Fruit fly (Drosophila melanogaster) whole organism, embryonic: Measurements from ENCODE around the gene HIPP1.

Experiments used
- CG14860 ChIP-seq: fragments of 200-800 bp; sonication (Bioruptor generic); IDR thresholded peaks from 3 replicates; pipeline ENCODE4 v1.3.6; 2022; ENCODE audit warnings: missing biosample characterization, missing genetic modification characterization; ENCODE audit not compliant: partially characterized antibody
- CG17186 ChIP-seq: fragments of 200-800 bp; sonication (Bioruptor generic); optimal IDR thresholded peaks from 3 replicates; lab custom pipeline; 2017; ENCODE audit warnings: missing biosample characterization, missing genetic modification reagents, missing genetic modification characterization
- CG18599 ChIP-seq: fragments of 200-800 bp; sonication (Bioruptor generic); optimal IDR thresholded peaks from 3 replicates; lab custom pipeline; 2017; ENCODE audit warnings: missing biosample characterization, missing genetic modification characterization, mild to moderate bottlenecking, moderate library complexity, missing genetic modification reagents
- CG2129 ChIP-seq: fragments of 200-800 bp; sonication (Bioruptor generic); IDR thresholded peaks from 2 replicates; pipeline ENCODE4 v1.3.6; 2022; ENCODE audit warnings: missing biosample characterization, missing genetic modification characterization; ENCODE audit not compliant: partially characterized antibody
- CG3163 ChIP-seq: fragments of 200-800 bp; sonication (Bioruptor generic); optimal IDR thresholded peaks from 3 replicates; lab custom pipeline; 2016; ENCODE audit warnings: missing biosample characterization, missing genetic modification characterization
- CG4854 ChIP-seq: fragments of 200-800 bp; sonication (Bioruptor generic); optimal IDR thresholded peaks from 2 replicates; lab custom pipeline; 2016; ENCODE audit warnings: missing biosample characterization, missing genetic modification characterization, inconsistent platforms
- Hsf ChIP-seq: fragments of 200-800 bp; sonication (Bioruptor generic); optimal IDR thresholded peaks from 3 replicates; lab custom pipeline; 2016; ENCODE audit warnings: missing biosample characterization, missing genetic modification characterization
- Poxn ChIP-seq: fragments of 200-800 bp; sonication (Bioruptor generic); IDR thresholded peaks from 2 replicates; pipeline ENCODE4 v1.3.6; 2022; ENCODE audit warnings: missing biosample characterization, missing genetic modification characterization
- cas ChIP-seq: fragments of 200-800 bp; sonication (Bioruptor generic); IDR thresholded peaks from 2 replicates; pipeline ENCODE4 v1.3.6; 2022; ENCODE audit warnings: missing biosample characterization, missing genetic modification characterization
- dimm ChIP-seq: fragments of 200-800 bp; sonication (Bioruptor generic); IDR thresholded peaks from 2 replicates; pipeline ENCODE4 v1.3.6; 2022; ENCODE audit warnings: missing biosample characterization, missing genetic modification characterization
- en ChIP-seq: fragments of 200-800 bp; sonication (Bioruptor generic); optimal IDR thresholded peaks from 2 replicates; lab custom pipeline; 2016; ENCODE audit warnings: missing biosample characterization, missing genetic modification characterization
- insv ChIP-seq, 2 experiments: fragments of 200-800 bp; sonication (Bioruptor generic); optimal IDR thresholded peaks; 3 replicates each; lab custom pipeline; 2016 to 2018; ENCODE audit warnings: missing biosample characterization in 2 of 2, missing genetic modification characterization in 2 of 2
- seq ChIP-seq: fragments of 200-800 bp; sonication (Bioruptor generic); IDR thresholded peaks from 2 replicates; pipeline ENCODE4 v1.3.6; 2022; ENCODE audit warnings: missing biosample characterization, missing genetic modification characterization

dm6 chr3L:20837831-20838301 lies 28.4 kb downstream of the HIPP1 start:
- TF ChIP-seq seq (GFP tag; lab: Robert Waterston, UW) (no peak), CG14860 (GFP tag; lab: Robert Waterston, UW) (no peak), CG2129 (GFP tag; lab: Robert Waterston, UW) (no peak), dimm (GFP tag; lab: Robert Waterston, UW) (no peak), CG18599 (GFP tag; lab: Kevin White, UChicago) (peak; percentile 17), Poxn (no peak), CG4854 (GFP tag; lab: Kevin White, UChicago) (no peak), Hsf (no peak), CG3163 (GFP tag; lab: Kevin White, UChicago) (no peak), en (GFP tag; lab: Kevin White, UChicago) (no peak), insv (GFP tag; optimal IDR thresholded peaks at IDR 0.05; lab: Kevin White, UChicago) (no peak), CG17186 (GFP tag; lab: Kevin White, UChicago) (no peak), cas (GFP tag; lab: Robert Waterston, UW) (no peak)
